Fruit fly (Drosophila melanogaster) whole organism, wandering third instar larva: ENCODE data around the gene stet.

Experiments used
- Jra ChIP-seq: sonication (Bioruptor generic); optimal IDR thresholded peaks from 2 replicates; lab custom pipeline; 2016; ENCODE audit warnings: missing biosample characterization, missing genetic modification characterization
- Sp1 ChIP-seq: fragments of 200-800 bp; sonication (Bioruptor generic); optimal IDR thresholded peaks from 3 replicates; lab custom pipeline; 2019; ENCODE audit warnings: missing biosample characterization, mild to moderate bottlenecking, missing genetic modification characterization, moderate library complexity
- h ChIP-seq: fragments of 200-800 bp; sonication (Bioruptor generic); optimal IDR thresholded peaks from 3 replicates; lab custom pipeline; 2016; ENCODE audit warnings: missing biosample characterization, mild to moderate bottlenecking, missing genetic modification characterization
- tai ChIP-seq: sonication (Bioruptor generic); optimal IDR thresholded peaks from 2 replicates; lab custom pipeline; 2016; ENCODE audit warnings: missing biosample characterization, missing genetic modification characterization

DNA sequence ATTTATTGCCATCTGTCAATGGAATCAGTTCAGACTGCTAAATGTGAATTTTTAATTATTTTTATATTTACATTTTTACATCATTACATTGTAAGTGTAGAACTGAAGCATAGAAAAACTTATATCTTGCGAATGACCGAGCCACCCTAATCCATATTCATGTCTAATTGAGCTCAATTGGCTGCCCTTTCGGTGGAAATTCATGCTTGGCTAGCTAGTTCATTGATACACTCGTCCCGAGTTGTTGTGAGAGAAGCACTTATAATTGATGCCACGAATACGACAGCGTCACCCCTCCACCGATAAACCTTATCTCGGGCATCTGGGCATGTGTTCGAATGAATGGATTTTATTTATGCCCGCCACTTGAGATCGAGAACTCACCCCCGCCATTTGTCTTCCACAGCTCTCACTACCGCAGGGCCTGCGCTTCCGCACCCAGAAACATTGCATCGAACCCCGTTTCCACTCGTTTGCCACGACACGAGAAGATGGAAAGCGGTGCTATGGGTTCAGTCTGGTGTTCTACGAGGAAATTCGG is 49.0 kb upstream of the stet start:
- TF ChIP-seq tai = no peak
- TF ChIP-seq h (GFP tag; lab: Kevin White, UChicago) = no peak
- no peak for TF ChIP-seq Jra (GFP tag; lab: Kevin White, UChicago)
- no peak for TF ChIP-seq Sp1 (GFP tag; lab: Kevin White, UChicago)
